Worm (Caenorhabditis elegans): ENCODE results near the gene pnn-1.
A peak's percentile ranks its signal among the peaks of the same experiment; 100 is the strongest.

Gene pnn-1

DNA sequence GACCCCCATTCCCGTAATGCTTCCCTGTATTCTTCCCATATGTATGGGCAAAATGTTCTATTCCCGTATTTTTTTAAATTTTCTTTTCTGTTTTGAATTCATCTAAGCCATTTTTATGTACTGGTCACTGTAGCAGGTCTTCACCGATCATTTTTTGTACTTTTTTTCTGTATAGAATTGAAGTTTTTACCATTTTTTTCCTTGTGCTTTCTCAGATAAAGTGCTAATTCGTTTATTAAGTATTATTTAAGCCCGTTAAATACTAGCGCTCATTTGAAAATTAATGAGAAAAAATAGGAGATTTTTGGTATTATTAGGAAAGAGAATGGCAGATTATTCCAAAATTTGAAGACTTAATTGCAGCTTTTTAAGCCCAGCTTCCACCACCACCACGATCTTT lies 35.8 kb downstream of the pnn-1 start:
- TF ChIP-seq hlh-30 (tag; optimal IDR thresholded peaks at IDR 0.05; ENCODE audit: insufficient read depth): no peak
- no peak for TF ChIP-seq unc-86 (tag; optimal IDR thresholded peaks at IDR 0.05)
- no peak for TF ChIP-seq elt-4 (tag; optimal IDR thresholded peaks at IDR 0.05)
- TF ChIP-seq madf-2 (tag; optimal IDR thresholded peaks at IDR 0.05): no peak
- no peak for TF ChIP-seq pqm-1 (tag; optimal IDR thresholded peaks at IDR 0.05)
- no peak for TF ChIP-seq che-1 (tag; optimal IDR thresholded peaks at IDR 0.05)
- TF ChIP-seq mec-3 (tag; optimal IDR thresholded peaks at IDR 0.05; ENCODE audit: borderline replicate concordance): no peak

DNA sequence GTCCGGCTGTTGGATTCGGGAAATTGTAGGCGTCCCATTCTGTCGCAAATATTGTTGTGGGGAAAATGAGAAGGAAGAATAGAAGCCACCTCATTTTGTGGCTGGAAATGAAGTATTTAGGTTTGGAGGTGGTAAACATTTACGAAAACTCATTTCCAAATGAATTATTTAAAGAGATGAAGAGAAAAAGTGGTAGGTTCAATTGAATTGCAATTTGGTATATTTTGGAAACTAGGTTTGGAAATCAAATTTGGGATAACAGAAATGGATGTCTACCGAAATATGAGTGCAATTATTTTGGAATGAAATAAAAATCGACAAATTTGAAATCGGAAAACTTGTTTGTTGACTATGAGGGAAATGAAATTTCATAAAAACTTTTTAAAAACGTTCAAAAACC lies 37.9 kb downstream of the pnn-1 start, which contains the start of gene F15B9.10:
F15B9.10 (minus strand) TSS at position 101 of the 400 bp plus-strand sequence.
- TF ChIP-seq ahr-1 (tag; optimal IDR thresholded peaks at IDR 0.05): no peak
- TF ChIP-seq ceh-30 (tag; optimal IDR thresholded peaks at IDR 0.05): no peak
- TF ChIP-seq Y22D7AL.16 (tag; optimal IDR thresholded peaks at IDR 0.05): no peak
- no peak for TF ChIP-seq hlh-8 (tag; optimal IDR thresholded peaks at IDR 0.05)

DNA sequence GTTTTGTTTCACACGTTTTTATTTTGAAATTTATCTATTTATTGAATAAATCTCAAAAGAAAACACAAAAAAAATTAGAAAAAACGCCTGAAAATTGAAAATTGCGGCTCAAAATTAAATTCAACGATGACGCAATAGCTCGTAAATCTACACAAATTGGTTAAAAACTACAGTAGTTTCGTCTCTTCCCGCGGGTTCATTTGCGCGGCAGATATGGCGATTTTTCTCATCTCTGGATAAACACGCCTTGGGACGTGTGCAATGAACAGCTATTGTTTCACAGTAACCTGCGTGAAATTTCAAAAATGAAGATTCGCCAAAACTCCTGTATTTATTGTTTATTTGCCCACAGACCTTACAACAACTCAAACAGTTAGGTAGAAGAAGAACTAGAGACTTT lies 38.4 kb downstream of the pnn-1 start:
- no peak for TF ChIP-seq K09A11.1 (tag; optimal IDR thresholded peaks at IDR 0.05; ENCODE audit: insufficient read depth)
- no peak for TF ChIP-seq pag-3 (tag; optimal IDR thresholded peaks at IDR 0.05; ENCODE audit: borderline replicate concordance)
- no peak for TF ChIP-seq hlh-30 (tag; optimal IDR thresholded peaks at IDR 0.05; ENCODE audit: insufficient read depth)
- no peak for TF ChIP-seq K02D7.2 (tag; optimal IDR thresholded peaks at IDR 0.05)
- no peak for TF ChIP-seq ceh-48 (tag; optimal IDR thresholded peaks at IDR 0.05)
- no peak for TF ChIP-seq dve-1 (tag; optimal IDR thresholded peaks at IDR 0.05)
- no peak for TF ChIP-seq pqm-1 (tag; optimal IDR thresholded peaks at IDR 0.05)
- no peak for TF ChIP-seq ceh-2 (tag; optimal IDR thresholded peaks at IDR 0.05)
- TF ChIP-seq C38D4.7 (GFP tag; optimal IDR thresholded peaks at IDR 0.05): no peak

DNA sequence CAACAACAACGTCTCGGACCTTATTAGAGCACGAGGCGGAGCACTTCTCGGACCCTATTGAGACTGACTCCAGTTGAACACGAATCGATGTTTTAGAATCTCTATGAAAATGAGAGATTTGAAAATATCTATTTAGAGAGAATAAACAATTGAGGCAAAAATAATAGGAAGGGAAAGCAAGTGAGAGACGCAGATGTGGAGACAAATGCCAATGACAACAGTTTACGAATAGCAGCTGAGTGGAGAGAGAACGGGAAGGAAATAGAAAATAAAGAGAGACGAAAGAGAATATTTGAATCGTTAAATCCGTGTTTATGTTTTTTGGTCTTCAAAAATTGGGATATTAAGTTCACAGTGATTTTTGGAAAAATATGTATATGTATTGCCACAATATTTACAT lies 38.9 kb downstream of the pnn-1 start:
- TF ChIP-seq lin-11 (tag; optimal IDR thresholded peaks at IDR 0.05): no peak
- TF ChIP-seq hlh-15 (tag; optimal IDR thresholded peaks at IDR 0.05): no peak
- no peak for TF ChIP-seq Y22D7AL.16 (tag; optimal IDR thresholded peaks at IDR 0.05)
- TF ChIP-seq ahr-1 (tag; optimal IDR thresholded peaks at IDR 0.05): no peak
- TF ChIP-seq fkh-10 (GFP tag; optimal IDR thresholded peaks at IDR 0.05): no peak
- TF ChIP-seq C08G9.2 (tag; optimal IDR thresholded peaks at IDR 0.05): no peak
- peak; percentile 47 for TF ChIP-seq unc-55 (GFP tag; optimal IDR thresholded peaks at IDR 0.05)
- TF ChIP-seq nfya-1 (tag; optimal IDR thresholded peaks at IDR 0.05): peak; percentile 31
- TF ChIP-seq ets-4 (tag; optimal IDR thresholded peaks at IDR 0.05): no peak
- peak; percentile 51 for TF ChIP-seq ceh-31 (tag; optimal IDR thresholded peaks at IDR 0.05)
- no peak for TF ChIP-seq mec-3 (tag; optimal IDR thresholded peaks at IDR 0.05; ENCODE audit: borderline replicate concordance)
- no peak for TF ChIP-seq hlh-6 (tag; optimal IDR thresholded peaks at IDR 0.05)
- TF ChIP-seq elt-4 (tag; optimal IDR thresholded peaks at IDR 0.05): no peak
- TF ChIP-seq ttx-3 (tag; optimal IDR thresholded peaks at IDR 0.05): no peak
- TF ChIP-seq unc-42 (tag; optimal IDR thresholded peaks at IDR 0.05): peak; percentile 15
- TF ChIP-seq ceh-6 (GFP tag; optimal IDR thresholded peaks at IDR 0.05): no peak
- no peak for TF ChIP-seq fkh-6 (tag; optimal IDR thresholded peaks at IDR 0.05)
- TF ChIP-seq elt-2 (tag; optimal IDR thresholded peaks at IDR 0.05): no peak
- no peak for TF ChIP-seq C38D4.7 (GFP tag; optimal IDR thresholded peaks at IDR 0.05)
- TF ChIP-seq dve-1 (tag; optimal IDR thresholded peaks at IDR 0.05): no peak
- no peak for TF ChIP-seq pros-1 (tag; optimal IDR thresholded peaks at IDR 0.05)
- peak; percentile 6 for TF ChIP-seq ceh-18 (tag; optimal IDR thresholded peaks at IDR 0.05)
- TF ChIP-seq ceh-34 (tag; optimal IDR thresholded peaks at IDR 0.05): no peak
- no peak for TF ChIP-seq nhr-11 (tag; optimal IDR thresholded peaks at IDR 0.05)
- TF ChIP-seq odd-2 (tag; optimal IDR thresholded peaks at IDR 0.05): no peak
- TF ChIP-seq sdc-2 (tag; optimal IDR thresholded peaks at IDR 0.05): no peak
- no peak for TF ChIP-seq sox-4 (tag; optimal IDR thresholded peaks at IDR 0.05)
- TF ChIP-seq ref-2 (tag; optimal IDR thresholded peaks at IDR 0.05): no peak
- no peak for TF ChIP-seq ama-1 (optimal IDR thresholded peaks at IDR 0.05)
- no peak for TF ChIP-seq zip-5 (tag; optimal IDR thresholded peaks at IDR 0.05)
